Worm (Caenorhabditis elegans) whole organism, L2 larva: ENCODE data around the gene Y44A6D.7.

Experiments used
- C34F6.9 ChIP-seq: fragments of 150-350 bp; optimal IDR thresholded peaks from 2 replicates; lab custom pipeline; 2014; ENCODE audit warnings: missing biosample characterization, missing genetic modification characterization
- F13H6.1 ChIP-seq: sonication (generic microtip); optimal IDR thresholded peaks from 2 replicates; lab custom pipeline; 2016; ENCODE audit warnings: missing genetic modification characterization, missing compliant biosample characterization
- Y55F3AM.14 ChIP-seq: fragments of 200-800 bp; sonication (Bioruptor generic); optimal IDR thresholded peaks from 2 replicates; lab custom pipeline; 2018; ENCODE audit warnings: mild to moderate bottlenecking, missing genetic modification characterization, missing compliant biosample characterization
- aly-2 ChIP-seq: fragments of 150-350 bp; optimal IDR thresholded peaks from 2 replicates; lab custom pipeline; 2014; ENCODE audit warnings: missing biosample characterization, missing genetic modification characterization
- ceh-16 ChIP-seq: fragments of 150-350 bp; optimal IDR thresholded peaks from 2 replicates; lab custom pipeline; 2014; ENCODE audit warnings: missing biosample characterization, missing genetic modification characterization
- crh-2 ChIP-seq: sonication (generic microtip); optimal IDR thresholded peaks from 2 replicates; lab custom pipeline; 2017; ENCODE audit warnings: missing biosample characterization, missing genetic modification characterization
- dmd-4 ChIP-seq: sonication (generic microtip); optimal IDR thresholded peaks from 2 replicates; lab custom pipeline; 2017; ENCODE audit warnings: missing biosample characterization, missing genetic modification characterization
- egl-27 ChIP-seq: sonication (generic microtip); optimal IDR thresholded peaks from 3 replicates; lab custom pipeline; 2017; ENCODE audit warnings: missing biosample characterization, missing genetic modification reagents, missing genetic modification characterization
- elt-1 ChIP-seq: fragments of 150-350 bp; optimal IDR thresholded peaks from 2 replicates; lab custom pipeline; 2014; ENCODE audit warnings: missing biosample characterization, missing genetic modification characterization
- elt-3 ChIP-seq: sonication (generic microtip); optimal IDR thresholded peaks from 2 replicates; lab custom pipeline; 2017; ENCODE audit warnings: missing biosample characterization, missing genetic modification characterization
- fos-1 ChIP-seq: fragments of 150-350 bp; optimal IDR thresholded peaks from 2 replicates; lab custom pipeline; 2014; ENCODE audit warnings: missing biosample characterization, missing genetic modification characterization
- gmeb-1 ChIP-seq: fragments of 150-350 bp; optimal IDR thresholded peaks from 2 replicates; lab custom pipeline; 2014; ENCODE audit warnings: missing biosample characterization, missing genetic modification characterization
- lin-11 ChIP-seq: fragments of 150-350 bp; sonication (generic microtip); optimal IDR thresholded peaks from 2 replicates; lab custom pipeline; 2014; ENCODE audit warnings: missing biosample characterization, missing genetic modification characterization, inconsistent platforms, mixed read lengths
- lin-13 ChIP-seq: fragments of 150-350 bp; optimal IDR thresholded peaks from 2 replicates; lab custom pipeline; 2014; ENCODE audit warnings: missing biosample characterization, missing genetic modification reagents, missing genetic modification characterization
- lin-39 ChIP-seq: fragments of 150-350 bp; optimal IDR thresholded peaks from 2 replicates; lab custom pipeline; 2014; ENCODE audit warnings: missing biosample characterization, missing genetic modification reagents, missing genetic modification characterization
- lsy-2 ChIP-seq, 2 experiments: fragments of 150-350 bp in 1 of 2; sonication (generic microtip) in 1 of 2; optimal IDR thresholded peaks; 2 replicates each; lab custom pipeline; 2014 to 2017; ENCODE audit warnings: missing biosample characterization in 2 of 2, missing genetic modification characterization in 2 of 2
- mbf-1 ChIP-seq: sonication (generic microtip); optimal IDR thresholded peaks from 2 replicates; lab custom pipeline; 2017; ENCODE audit warnings: missing biosample characterization, missing genetic modification characterization
- nhr-10 ChIP-seq: sonication (generic microtip); optimal IDR thresholded peaks from 2 replicates; lab custom pipeline; 2017; ENCODE audit warnings: missing biosample characterization, missing genetic modification characterization
- nhr-11 ChIP-seq: fragments of 150-350 bp; optimal IDR thresholded peaks from 2 replicates; lab custom pipeline; 2014; ENCODE audit warnings: missing biosample characterization, missing genetic modification characterization
- nhr-129 ChIP-seq: fragments of 150-350 bp; optimal IDR thresholded peaks from 2 replicates; lab custom pipeline; 2014; ENCODE audit warnings: missing biosample characterization, missing genetic modification characterization
- nhr-23 ChIP-seq: fragments of 150-350 bp; optimal IDR thresholded peaks from 2 replicates; lab custom pipeline; 2014; ENCODE audit warnings: missing biosample characterization, missing genetic modification reagents, missing genetic modification characterization
- nhr-237 ChIP-seq: fragments of 150-350 bp; optimal IDR thresholded peaks from 2 replicates; lab custom pipeline; 2014; ENCODE audit warnings: missing biosample characterization, missing genetic modification characterization
- nhr-25 ChIP-seq: fragments of 150-350 bp; sonication (generic microtip); optimal IDR thresholded peaks from 3 replicates; lab custom pipeline; 2014; ENCODE audit warnings: missing biosample characterization, missing genetic modification characterization
- nhr-6 ChIP-seq: fragments of 150-350 bp; optimal IDR thresholded peaks from 2 replicates; lab custom pipeline; 2014; ENCODE audit warnings: missing biosample characterization, missing genetic modification characterization
- sem-4 ChIP-seq: fragments of 150-350 bp; optimal IDR thresholded peaks from 2 replicates; lab custom pipeline; 2014; ENCODE audit warnings: missing biosample characterization, missing genetic modification reagents, missing genetic modification characterization
- skn-1 ChIP-seq: sonication (generic microtip); optimal IDR thresholded peaks from 2 replicates; lab custom pipeline; 2017; ENCODE audit warnings: missing biosample characterization, missing genetic modification characterization
- sma-9 ChIP-seq, 2 experiments: fragments of 150-350 bp in 1 of 2; sonication (generic microtip) in 1 of 2; optimal IDR thresholded peaks; 2 replicates each; lab custom pipeline; 2014 to 2016; ENCODE audit warnings: missing genetic modification characterization in 2 of 2, mild to moderate bottlenecking in 1 of 2, missing biosample characterization in 1 of 2, missing compliant biosample characterization in 1 of 2, missing genetic modification reagents in 1 of 2, moderate library complexity in 1 of 2
- snpc-4 ChIP-seq: fragments of 150-350 bp; optimal IDR thresholded peaks from 2 replicates; lab custom pipeline; 2014; ENCODE audit warnings: missing biosample characterization, missing genetic modification characterization
- unc-39 ChIP-seq: fragments of 150-350 bp; optimal IDR thresholded peaks from 2 replicates; lab custom pipeline; 2014; ENCODE audit warnings: missing biosample characterization, missing genetic modification characterization
- unc-62 ChIP-seq: fragments of 150-350 bp; optimal IDR thresholded peaks from 2 replicates; lab custom pipeline; 2014; ENCODE audit warnings: missing biosample characterization, missing genetic modification reagents, missing genetic modification characterization
- ztf-1 ChIP-seq: fragments of 200-800 bp; sonication (Bioruptor generic); conservative IDR thresholded peaks from 2 replicates; pipeline ENCODE4 v1.3.6; 2022; ENCODE audit warnings: missing genetic modification characterization, missing compliant biosample characterization
- ztf-11 ChIP-seq: sonication (generic microtip); optimal IDR thresholded peaks from 2 replicates; lab custom pipeline; 2017; ENCODE audit warnings: missing biosample characterization, missing genetic modification characterization
- ztf-4 ChIP-seq: fragments of 150-350 bp; optimal IDR thresholded peaks from 2 replicates; lab custom pipeline; 2014; ENCODE audit warnings: missing biosample characterization, missing genetic modification characterization

Y44A6D.7 gene

ce11 chrV:20778257-20778697 lies 36.2 kb upstream of the Y44A6D.7 start (continued):
- TF ChIP-seq ztf-4 (tag; lab: Kevin White, UChicago) (peak; percentile 98), Y55F3AM.14 (GFP tag; lab: Kevin White, UChicago) (peak; percentile 84), skn-1 (tag; lab: Kevin White, UChicago) (peak; percentile 18), lin-11 (peak; percentile 91), mbf-1 (tag; lab: Kevin White, UChicago) (no peak), ztf-1 (GFP tag; lab: Robert Waterston, UW) (no peak), nhr-10 (tag; lab: Kevin White, UChicago) (peak; percentile 77), elt-3 (tag; lab: Kevin White, UChicago) (no peak)

- peak; percentile 40 for TF ChIP-seq crh-2
- no peak for TF ChIP-seq nhr-25
- peak; percentile 47 for TF ChIP-seq sma-9 (GFP tag; optimal IDR thresholded peaks at IDR 0.05; lab: Kevin White, UChicago)
- no peak for TF ChIP-seq sma-9 (tag; optimal IDR thresholded peaks at IDR 0.05; lab: Kevin White, UChicago)
- no peak for TF ChIP-seq egl-27 (tag; lab: Kevin White, UChicago)
- TF ChIP-seq aly-2 (tag; lab: Kevin White, UChicago) = no peak
- no peak for TF ChIP-seq lin-13
- TF ChIP-seq fos-1 (tag; lab: Kevin White, UChicago) = peak; percentile 35
Measured at ce11 chrV:20778886-20779285, 35.6 kb upstream of the Y44A6D.7 start.

- TF ChIP-seq C34F6.9 (tag; lab: Kevin White, UChicago) = peak; percentile 1
- TF ChIP-seq dmd-4 (tag; lab: Kevin White, UChicago) = no peak
- TF ChIP-seq F13H6.1 (tag; lab: Kevin White, UChicago) = no peak
- TF ChIP-seq nhr-11 (tag; lab: Kevin White, UChicago) = no peak
- TF ChIP-seq nhr-237 (tag; lab: Kevin White, UChicago) = no peak
- peak; percentile 15 for TF ChIP-seq gmeb-1 (tag; lab: Kevin White, UChicago)
- TF ChIP-seq unc-39 (tag; lab: Kevin White, UChicago) = no peak
- no peak for TF ChIP-seq lin-13
- TF ChIP-seq crh-2 = no peak
- no peak for TF ChIP-seq elt-1 (tag; lab: Kevin White, UChicago)
- no peak for TF ChIP-seq ceh-16
- no peak for TF ChIP-seq ztf-11 (tag; lab: Kevin White, UChicago)
- peak; percentile 10 for TF ChIP-seq ztf-4 (tag; lab: Kevin White, UChicago)
- TF ChIP-seq lin-11 = no peak
- no peak for TF ChIP-seq nhr-10 (tag; lab: Kevin White, UChicago)
- no peak for TF ChIP-seq egl-27 (tag; lab: Kevin White, UChicago)
- TF ChIP-seq nhr-6 (tag; lab: Kevin White, UChicago) = no peak
- TF ChIP-seq nhr-129 (tag; lab: Kevin White, UChicago) = peak; percentile 26
- TF ChIP-seq aly-2 (tag; lab: Kevin White, UChicago) = no peak
- no peak for TF ChIP-seq nhr-23
- no peak for TF ChIP-seq snpc-4 (tag; lab: Kevin White, UChicago)
- TF ChIP-seq unc-62 (GFP tag; lab: Kevin White, UChicago) = no peak
- no peak for TF ChIP-seq sma-9 (GFP tag; optimal IDR thresholded peaks at IDR 0.05; lab: Kevin White, UChicago)
- TF ChIP-seq sma-9 (tag; optimal IDR thresholded peaks at IDR 0.05; lab: Kevin White, UChicago) = no peak
- no peak for TF ChIP-seq sem-4 (tag; lab: Kevin White, UChicago)
- no peak for TF ChIP-seq lin-39 (tag; lab: Kevin White, UChicago)
Measured at ce11 chrV:20779707-20780346, 34.7 kb upstream of the Y44A6D.7 start.

- TF ChIP-seq lsy-2 (tag; optimal IDR thresholded peaks at IDR 0.05; lab: Kevin White, UChicago) = peak in 1 of 2 experiments; percentile 40
- no peak for TF ChIP-seq nhr-10 (tag; lab: Kevin White, UChicago)
- TF ChIP-seq sma-9 (GFP tag; optimal IDR thresholded peaks at IDR 0.05; lab: Kevin White, UChicago) = no peak
- TF ChIP-seq sma-9 (tag; optimal IDR thresholded peaks at IDR 0.05; lab: Kevin White, UChicago) = no peak
- TF ChIP-seq skn-1 (tag; lab: Kevin White, UChicago) = no peak
- no peak for TF ChIP-seq elt-3 (tag; lab: Kevin White, UChicago)
Measured at ce11 chrV:20780400-20780799, 34.1 kb upstream of the Y44A6D.7 start, which contains the start of gene hif-1. Gene hif-1, plus strand, starts transcription at chrV:20780407.
